Fruit fly (Drosophila melanogaster) whole organism, adult: Measurements from ENCODE around the gene CG13926.

Experiments used
- CG11617 ChIP-seq: fragments of 200-800 bp; sonication (Bioruptor generic); optimal IDR thresholded peaks from 2 replicates; lab custom pipeline; 2017; ENCODE audit warnings: mild to moderate bottlenecking, missing biosample characterization, missing genetic modification reagents, missing genetic modification characterization
- CG5204 ChIP-seq: fragments of 200-800 bp; sonication (Bioruptor generic); optimal IDR thresholded peaks from 2 replicates; lab custom pipeline; 2016; ENCODE audit warnings: missing biosample characterization, missing genetic modification characterization
- Clk ChIP-seq: fragments of 200-800 bp; sonication (Bioruptor generic); optimal IDR thresholded peaks from 2 replicates; lab custom pipeline; 2017; ENCODE audit warnings: missing biosample characterization, missing genetic modification characterization
- kay ChIP-seq: fragments of 200-800 bp; sonication (Bioruptor generic); peaks from one replicate; lab custom pipeline; 2016; ENCODE audit warnings: missing biosample characterization, missing genetic modification characterization, borderline replicate concordance

dm6 chr3L:1584003-1584402, 34.0 kb downstream of the CG13926 start:
- TF ChIP-seq CG11617 = peak; percentile 58
- TF ChIP-seq kay = no peak
- TF ChIP-seq Clk = no peak
- TF ChIP-seq CG5204 (GFP tag; lab: Kevin White, UChicago) = no peak
